Worm (Caenorhabditis elegans) whole organism, mixed stage, embryonic: Measurements from ENCODE around the gene C03H5.3.

Source experiments
- elt-3 ChIP-seq: fragments of 150-350 bp; optimal IDR thresholded peaks from 2 replicates; lab custom pipeline; 2014; ENCODE audit warnings: missing biosample characterization, missing genetic modification characterization
- snpc-4 ChIP-seq: fragments of 150-350 bp; optimal IDR thresholded peaks from 2 replicates; lab custom pipeline; 2014; ENCODE audit warnings: missing biosample characterization, missing genetic modification characterization

ce11 chrII:371549-371948 lies 14.3 kb upstream of the C03H5.3 start:
- no peak for TF ChIP-seq elt-3
- no peak for TF ChIP-seq snpc-4 (tag; lab: Kevin White, UChicago)
